Worm (Caenorhabditis elegans): Measurements from ENCODE around the gene daz-1.
A peak's percentile ranks its signal among the peaks of the same experiment; 100 is the strongest.

The daz-1 gene

DNA sequence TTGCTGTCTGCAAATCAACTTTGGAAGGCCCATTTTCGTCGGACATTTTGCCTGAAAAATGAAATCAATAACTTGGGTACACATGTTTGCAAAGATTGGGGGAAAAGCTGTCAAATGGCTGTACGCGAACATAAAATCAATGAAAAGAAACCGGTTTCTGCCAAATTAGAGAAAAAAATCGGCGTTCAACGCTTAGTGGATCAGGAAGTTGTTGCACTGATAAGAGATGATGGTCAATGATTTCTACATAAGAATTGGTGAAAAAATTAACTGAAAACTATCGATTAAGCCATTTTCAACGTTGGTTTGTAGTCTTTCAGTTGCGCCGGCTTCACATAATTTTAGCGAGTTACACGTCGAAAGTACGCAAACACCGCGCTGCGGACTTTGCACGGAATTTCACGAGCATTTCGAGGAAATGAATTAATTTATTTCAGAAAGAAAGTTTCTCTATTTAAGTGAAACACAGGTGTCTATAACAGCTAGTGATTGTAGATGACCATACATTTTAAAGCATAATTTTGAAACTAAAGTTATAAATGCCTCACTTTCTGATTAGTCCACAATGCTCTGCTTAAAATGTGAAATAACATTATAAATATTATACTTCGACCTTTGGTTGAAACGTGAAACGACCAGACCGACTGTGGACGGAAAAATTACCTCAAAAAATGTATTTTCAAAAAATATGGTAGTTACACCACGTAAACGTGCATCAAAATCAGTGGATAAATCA is 26.4 kb upstream of the daz-1 start, which contains the start of the genes F07F6.4 and F07F6.2:
Gene F07F6.4 (minus strand): TSS at position 51 of the 736 bp plus-strand sequence.
Gene F07F6.2 (plus strand): TSS at position 686 of the 736 bp plus-strand sequence.
- TF ChIP-seq ceh-9 (tag; optimal IDR thresholded peaks at IDR 0.05) (no peak), nhr-67 (tag; optimal IDR thresholded peaks at IDR 0.05) (no peak), fos-1 (tag; optimal IDR thresholded peaks at IDR 0.05) (no peak), ztf-4 (tag; optimal IDR thresholded peaks at IDR 0.05) (no peak), egl-5 (tag; optimal IDR thresholded peaks at IDR 0.05) (no peak), nhr-76 (tag; optimal IDR thresholded peaks at IDR 0.05) (no peak), nfya-1 (tag; optimal IDR thresholded peaks at IDR 0.05; ENCODE audit: insufficient read depth) (peak; percentile 31), nhr-77 (tag; optimal IDR thresholded peaks at IDR 0.05) (no peak), unc-39 (tag; optimal IDR thresholded peaks at IDR 0.05) (no peak), hmg-11 (tag; optimal IDR thresholded peaks at IDR 0.05) (peak; percentile 22), elt-2 (tag; optimal IDR thresholded peaks at IDR 0.05) (peak; percentile 49), snpc-4 (tag; optimal IDR thresholded peaks at IDR 0.05) (peak; percentile 41), mml-1 (tag; optimal IDR thresholded peaks at IDR 0.05) (no peak), lin-15B (tag; optimal IDR thresholded peaks at IDR 0.05) (peak; percentile 28), nhr-25 (tag; optimal IDR thresholded peaks at IDR 0.05) (peak; percentile 7), nhr-28 (tag; optimal IDR thresholded peaks at IDR 0.05) (no peak)

- no peak for TF ChIP-seq fos-1 (tag; optimal IDR thresholded peaks at IDR 0.05)
- no peak for TF ChIP-seq ceh-9 (tag; optimal IDR thresholded peaks at IDR 0.05)
- TF ChIP-seq mdl-1 (tag; optimal IDR thresholded peaks at IDR 0.05) = no peak
- no peak for TF ChIP-seq zag-1 (tag; optimal IDR thresholded peaks at IDR 0.05)
Measured at ce11 chrII:5433069-5433468, 23.0 kb upstream of the daz-1 start, which contains the start of gene srx-114. Gene srx-114, minus strand, starts transcription at chrII:5433169.

DNA sequence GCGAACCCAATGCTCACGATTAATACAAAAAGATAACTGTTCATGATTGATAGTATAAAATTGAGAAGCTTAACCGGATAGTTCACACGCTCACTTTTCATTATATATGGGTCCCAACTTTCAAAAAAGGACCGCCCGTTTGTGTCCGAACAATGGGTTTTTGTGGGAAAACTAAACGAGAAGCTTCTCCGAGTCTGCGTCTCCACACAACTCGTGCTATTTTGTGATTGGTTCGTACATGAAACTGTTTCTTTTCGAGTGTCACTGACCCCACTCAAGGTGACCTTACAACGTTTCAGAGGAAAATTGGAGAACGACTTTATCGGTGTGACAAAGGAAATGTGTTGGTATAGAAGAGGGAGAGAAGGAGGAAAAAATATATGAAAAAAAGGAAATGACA is 19.3 kb upstream of the daz-1 start, which contains the start of gene dct-5:
Gene dct-5 (minus strand): TSS at position 101 of the 400 bp plus-strand sequence.
- TF ChIP-seq elt-3 (tag; optimal IDR thresholded peaks at IDR 0.05) (no peak), nhr-25 (tag; optimal IDR thresholded peaks at IDR 0.05) (peak; percentile 29), pha-4 (tag; optimal IDR thresholded peaks at IDR 0.05) (no peak)

DNA sequence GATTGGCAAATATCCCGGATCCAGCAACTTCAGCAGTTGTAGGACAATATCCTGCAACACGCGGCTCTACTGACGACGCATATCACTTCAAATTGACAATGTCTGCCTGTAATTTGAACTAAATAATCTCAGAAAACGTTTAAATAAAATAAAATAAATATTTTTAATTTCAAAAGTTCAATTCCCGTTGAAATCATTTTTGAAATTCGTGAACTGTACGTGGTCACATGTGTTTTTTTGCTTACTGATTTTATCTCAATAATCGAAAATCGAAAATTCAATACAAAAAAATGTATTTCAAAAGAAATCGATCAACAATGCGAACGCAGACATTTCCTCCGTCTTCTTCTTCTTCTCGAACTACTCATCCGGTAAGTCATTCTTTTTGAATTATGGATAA is 18.5 kb upstream of the daz-1 start, which contains the start of gene F07F6.1:
Gene F07F6.1 (plus strand): TSS at position 301 of the 400 bp plus-strand sequence.
- no peak for TF ChIP-seq mml-1 (tag; optimal IDR thresholded peaks at IDR 0.05)
- TF ChIP-seq lin-15B (tag; optimal IDR thresholded peaks at IDR 0.05) = no peak
- no peak for TF ChIP-seq skn-1 (tag; optimal IDR thresholded peaks at IDR 0.05)
- TF ChIP-seq snpc-4 (tag; optimal IDR thresholded peaks at IDR 0.05) = no peak
- no peak for TF ChIP-seq elt-2 (tag; optimal IDR thresholded peaks at IDR 0.05)
- no peak for TF ChIP-seq mdl-1 (tag; optimal IDR thresholded peaks at IDR 0.05)
- no peak for TF ChIP-seq R02D3.7 (tag; optimal IDR thresholded peaks at IDR 0.05)
- no peak for TF ChIP-seq nhr-43 (tag; optimal IDR thresholded peaks at IDR 0.05; ENCODE audit: poor library complexity, severe bottlenecking)
- TF ChIP-seq fos-1 (tag; optimal IDR thresholded peaks at IDR 0.05) = no peak
- no peak for TF ChIP-seq lin-39 (tag; optimal IDR thresholded peaks at IDR 0.05)

DNA sequence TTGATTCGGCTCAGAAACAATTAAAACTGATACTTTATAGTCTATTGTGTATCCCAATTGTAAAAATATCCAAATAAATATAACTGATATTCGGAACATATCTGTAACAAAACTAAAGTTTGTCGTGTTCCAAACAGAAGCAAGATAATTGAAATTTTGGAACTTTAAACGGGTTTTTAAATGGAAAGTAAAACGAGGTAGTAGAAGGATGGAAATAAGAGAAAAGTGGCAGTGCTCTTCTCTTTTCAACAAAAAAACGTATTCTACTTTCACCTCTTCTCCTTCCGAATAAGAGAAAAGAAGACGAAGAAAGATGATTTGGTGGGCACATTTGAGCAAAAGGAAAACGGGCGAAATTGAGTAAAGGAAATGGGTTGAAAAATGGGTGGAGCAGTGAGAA is 9.6 kb upstream of the daz-1 start, which contains the start of gene nmr-1:
Gene nmr-1 (minus strand): TSS at position 101 of the 400 bp plus-strand sequence.
- no peak for TF ChIP-seq nhr-67 (tag; optimal IDR thresholded peaks at IDR 0.05)
- no peak for TF ChIP-seq elt-2 (tag; optimal IDR thresholded peaks at IDR 0.05)
- no peak for TF ChIP-seq sea-2 (GFP tag; optimal IDR thresholded peaks at IDR 0.05)
- no peak for TF ChIP-seq unc-62 (GFP tag; optimal IDR thresholded peaks at IDR 0.05)
- no peak for TF ChIP-seq nhr-11 (tag; optimal IDR thresholded peaks at IDR 0.05)
- TF ChIP-seq zag-1 (tag; optimal IDR thresholded peaks at IDR 0.05) = no peak
- no peak for TF ChIP-seq tbx-2 (tag; optimal IDR thresholded peaks at IDR 0.05)
- TF ChIP-seq ceh-82 (tag; optimal IDR thresholded peaks at IDR 0.05) = no peak
- no peak for TF ChIP-seq ceh-9 (tag; optimal IDR thresholded peaks at IDR 0.05)
- TF ChIP-seq nhr-77 (tag; optimal IDR thresholded peaks at IDR 0.05) = no peak
- TF ChIP-seq egl-27 (tag; optimal IDR thresholded peaks at IDR 0.05) = no peak
- no peak for TF ChIP-seq nhr-43 (tag; optimal IDR thresholded peaks at IDR 0.05; ENCODE audit: poor library complexity, severe bottlenecking)
- no peak for TF ChIP-seq pqm-1 (tag; optimal IDR thresholded peaks at IDR 0.05)
- no peak for TF ChIP-seq ceh-28 (tag; optimal IDR thresholded peaks at IDR 0.05)
- no peak for TF ChIP-seq aly-2 (tag; optimal IDR thresholded peaks at IDR 0.05)
- no peak for TF ChIP-seq mdl-1 (tag; optimal IDR thresholded peaks at IDR 0.05)
- TF ChIP-seq nhr-28 (tag; optimal IDR thresholded peaks at IDR 0.05) = no peak
- TF ChIP-seq ztf-4 (tag; optimal IDR thresholded peaks at IDR 0.05) = no peak
- no peak for TF ChIP-seq unc-39 (tag; optimal IDR thresholded peaks at IDR 0.05)
